Fruit fly (Drosophila melanogaster) whole organism, embryonic: ENCODE measurements around the gene PGRP-LA.

Source experiments
- BEAF-32 ChIP-seq: fragments of 200-800 bp; sonication (Bioruptor generic); optimal IDR thresholded peaks from 3 replicates; lab custom pipeline; 2017; ENCODE audit warnings: missing biosample characterization, missing genetic modification characterization, mild to moderate bottlenecking, moderate library complexity, missing genetic modification reagents
- BtbVII ChIP-seq: fragments of 200-800 bp; sonication (Bioruptor generic); optimal IDR thresholded peaks from 3 replicates; lab custom pipeline; 2017; ENCODE audit warnings: missing biosample characterization, mild to moderate bottlenecking, missing genetic modification characterization
- CG10321 ChIP-seq: fragments of 200-800 bp; sonication (Bioruptor generic); IDR thresholded peaks from 2 replicates; pipeline ENCODE4 v1.3.6; 2022; ENCODE audit warnings: missing biosample characterization, missing genetic modification characterization
- CG10366 ChIP-seq: fragments of 200-800 bp; sonication (Bioruptor generic); IDR thresholded peaks from 2 replicates; pipeline ENCODE4 v1.3.6; 2022; ENCODE audit warnings: missing biosample characterization, missing genetic modification characterization
- CG10654 ChIP-seq: fragments of 200-800 bp; sonication (Bioruptor generic); optimal IDR thresholded peaks from 2 replicates; lab custom pipeline; 2016; ENCODE audit warnings: missing biosample characterization, missing genetic modification characterization
- CG11456 ChIP-seq: fragments of 200-800 bp; sonication (Bioruptor generic); IDR thresholded peaks from 3 replicates; pipeline ENCODE4 v1.3.6; 2022; ENCODE audit warnings: missing biosample characterization, missing genetic modification characterization
- CG11723 ChIP-seq: fragments of 200-800 bp; sonication (Bioruptor generic); optimal IDR thresholded peaks from 2 replicates; lab custom pipeline; 2017; ENCODE audit warnings: missing biosample characterization, mild to moderate bottlenecking, missing genetic modification characterization
- CG13287 ChIP-seq: fragments of 200-800 bp; sonication (Bioruptor generic); IDR thresholded peaks from 2 replicates; pipeline ENCODE4 v1.3.6; 2022; ENCODE audit warnings: missing biosample characterization, missing genetic modification characterization; ENCODE audit not compliant: partially characterized antibody
- CG1529 ChIP-seq: fragments of 200-800 bp; sonication (Bioruptor generic); optimal IDR thresholded peaks from 3 replicates; lab custom pipeline; 2018; ENCODE audit warnings: missing biosample characterization, missing genetic modification characterization
- CG18599 ChIP-seq: fragments of 200-800 bp; sonication (Bioruptor generic); optimal IDR thresholded peaks from 3 replicates; lab custom pipeline; 2017; ENCODE audit warnings: missing biosample characterization, missing genetic modification characterization, mild to moderate bottlenecking, moderate library complexity, missing genetic modification reagents
- CG2678 ChIP-seq: fragments of 200-800 bp; sonication (Bioruptor generic); optimal IDR thresholded peaks from 3 replicates; lab custom pipeline; 2019; ENCODE audit warnings: missing biosample characterization, mild to moderate bottlenecking, missing genetic modification characterization, moderate library complexity
- CG30403 ChIP-seq: fragments of 200-800 bp; sonication (Bioruptor generic); optimal IDR thresholded peaks from 3 replicates; lab custom pipeline; 2016; ENCODE audit warnings: missing biosample characterization, missing genetic modification characterization
- CG31441 ChIP-seq: fragments of 200-800 bp; sonication (Bioruptor generic); IDR thresholded peaks from 2 replicates; pipeline ENCODE4 v1.3.6; 2022; ENCODE audit warnings: missing biosample characterization, missing genetic modification characterization
- CG43689 ChIP-seq: fragments of 200-800 bp; sonication (Bioruptor generic); IDR thresholded peaks from 2 replicates; pipeline ENCODE4 v1.3.6; 2022; ENCODE audit warnings: missing biosample characterization, missing genetic modification characterization
- CG4730 ChIP-seq: fragments of 200-800 bp; sonication (Bioruptor generic); IDR thresholded peaks from 2 replicates; pipeline ENCODE4 v1.3.6; 2022; ENCODE audit warnings: missing biosample characterization, missing genetic modification characterization
- CG4854 ChIP-seq: fragments of 200-800 bp; sonication (Bioruptor generic); optimal IDR thresholded peaks from 2 replicates; lab custom pipeline; 2016; ENCODE audit warnings: missing biosample characterization, missing genetic modification characterization, inconsistent platforms
- CG6813 ChIP-seq: fragments of 200-800 bp; sonication (Bioruptor generic); optimal IDR thresholded peaks from 2 replicates; lab custom pipeline; 2017; ENCODE audit warnings: missing biosample characterization, missing genetic modification characterization, mild to moderate bottlenecking, moderate library complexity, missing genetic modification reagents
- CG7839 ChIP-seq: fragments of 200-800 bp; sonication (Bioruptor generic); optimal IDR thresholded peaks from 3 replicates; lab custom pipeline; 2018; ENCODE audit warnings: missing biosample characterization, mild to moderate bottlenecking, missing genetic modification characterization, moderate library complexity
- CG8290 ChIP-seq, 3 experiments: fragments of 200-800 bp; sonication (Bioruptor generic); optimal IDR thresholded peaks; 2 replicates each; lab custom pipeline; 2016 to 2019; ENCODE audit warnings: missing biosample characterization in 3 of 3, missing genetic modification characterization in 3 of 3, mild to moderate bottlenecking in 2 of 3, moderate library complexity in 1 of 3
- CHES-1-like ChIP-seq: fragments of 200-800 bp; sonication (Bioruptor generic); optimal IDR thresholded peaks from 2 replicates; lab custom pipeline; 2016; ENCODE audit warnings: missing biosample characterization, missing genetic modification characterization
- Chrac-16 ChIP-seq: fragments of 200-800 bp; sonication (Bioruptor generic); optimal IDR thresholded peaks from 3 replicates; lab custom pipeline; 2016; ENCODE audit warnings: missing biosample characterization, missing genetic modification characterization
- CoRest ChIP-seq: fragments of 200-800 bp; sonication (Bioruptor generic); optimal IDR thresholded peaks from 3 replicates; lab custom pipeline; 2018; ENCODE audit warnings: missing biosample characterization, mild to moderate bottlenecking, missing genetic modification characterization, moderate library complexity
- CrebB ChIP-seq: fragments of 200-800 bp; sonication (Bioruptor generic); optimal IDR thresholded peaks from 3 replicates; lab custom pipeline; 2018; ENCODE audit warnings: missing biosample characterization, mild to moderate bottlenecking, missing genetic modification characterization
- HmgZ ChIP-seq: fragments of 200-800 bp; sonication (Bioruptor generic); optimal IDR thresholded peaks from 2 replicates; lab custom pipeline; 2018; ENCODE audit warnings: missing biosample characterization, mild to moderate bottlenecking, missing genetic modification characterization
- Hmr ChIP-seq: fragments of 200-800 bp; sonication (Bioruptor generic); optimal IDR thresholded peaks from 3 replicates; lab custom pipeline; 2017; ENCODE audit warnings: mild to moderate bottlenecking, missing biosample characterization, missing genetic modification reagents, missing genetic modification characterization
- Hr3 ChIP-seq: fragments of 200-800 bp; sonication (Bioruptor generic); optimal IDR thresholded peaks from 3 replicates; lab custom pipeline; 2016; ENCODE audit warnings: missing biosample characterization, missing genetic modification characterization
- Jarid2 ChIP-seq: fragments of 200-800 bp; sonication (Bioruptor generic); optimal IDR thresholded peaks from 3 replicates; lab custom pipeline; 2017; ENCODE audit warnings: mild to moderate bottlenecking, missing biosample characterization, missing genetic modification reagents, missing genetic modification characterization
- MBD-R2 ChIP-seq: fragments of 200-800 bp; sonication (Bioruptor generic); IDR thresholded peaks from 2 replicates; pipeline ENCODE4 v1.3.6; 2022; ENCODE audit warnings: missing biosample characterization, missing genetic modification characterization
- Mrtf ChIP-seq: fragments of 200-800 bp; sonication (Bioruptor generic); IDR thresholded peaks from 3 replicates; pipeline ENCODE4 v1.3.6; 2022; ENCODE audit warnings: missing biosample characterization, missing genetic modification characterization
- NFAT ChIP-seq: fragments of 200-800 bp; sonication (Bioruptor generic); IDR thresholded peaks from 2 replicates; pipeline ENCODE4 v1.3.6; 2022; ENCODE audit warnings: missing biosample characterization, missing genetic modification characterization
- Nf-YC ChIP-seq: fragments of 200-800 bp; optimal IDR thresholded peaks from 3 replicates; lab custom pipeline; 2019; ENCODE audit warnings: missing biosample characterization, mild to moderate bottlenecking, missing genetic modification characterization, moderate library complexity
- Sox102F ChIP-seq: fragments of 200-800 bp; sonication (Bioruptor generic); optimal IDR thresholded peaks from 2 replicates; lab custom pipeline; 2018; ENCODE audit warnings: missing biosample characterization, mild to moderate bottlenecking, missing genetic modification characterization, moderate library complexity
- caup ChIP-seq: fragments of 200-800 bp; sonication (Bioruptor generic); optimal IDR thresholded peaks from 3 replicates; lab custom pipeline; 2017; ENCODE audit warnings: missing biosample characterization, mild to moderate bottlenecking, missing genetic modification characterization, moderate library complexity; ENCODE audit not compliant: severe bottlenecking
- crol ChIP-seq: fragments of 200-800 bp; sonication (Bioruptor generic); IDR thresholded peaks from 2 replicates; pipeline ENCODE4 v1.3.6; 2022; ENCODE audit warnings: missing biosample characterization, missing genetic modification characterization
- cwo ChIP-seq: fragments of 200-800 bp; sonication (Bioruptor generic); optimal IDR thresholded peaks from 3 replicates; lab custom pipeline; 2017; ENCODE audit warnings: missing biosample characterization, missing genetic modification characterization, mild to moderate bottlenecking, moderate library complexity, missing genetic modification reagents
- dimm ChIP-seq: fragments of 200-800 bp; sonication (Bioruptor generic); IDR thresholded peaks from 2 replicates; pipeline ENCODE4 v1.3.6; 2022; ENCODE audit warnings: missing biosample characterization, missing genetic modification characterization
- exex ChIP-seq: fragments of 200-800 bp; sonication (Bioruptor generic); optimal IDR thresholded peaks from 4 replicates; lab custom pipeline; 2018; ENCODE audit warnings: missing biosample characterization, mild to moderate bottlenecking, missing genetic modification characterization, moderate library complexity
- fd96Cb ChIP-seq: fragments of 200-800 bp; sonication (Bioruptor generic); optimal IDR thresholded peaks from 2 replicates; lab custom pipeline; 2018; ENCODE audit warnings: missing biosample characterization, mild to moderate bottlenecking, missing genetic modification characterization, moderate library complexity
- ftz-f1 ChIP-seq: fragments of 200-800 bp; sonication (Bioruptor generic); optimal IDR thresholded peaks from 2 replicates; lab custom pipeline; 2016; ENCODE audit warnings: missing biosample characterization, missing genetic modification characterization
- gsb ChIP-seq: fragments of 200-800 bp; sonication (Bioruptor generic); IDR thresholded peaks from 2 replicates; pipeline ENCODE4 v1.3.6; 2022; ENCODE audit warnings: missing biosample characterization, missing genetic modification characterization
- gt ChIP-seq: fragments of 200-800 bp; sonication (Bioruptor generic); IDR thresholded peaks from 2 replicates; pipeline ENCODE4 v1.3.6; 2022; ENCODE audit warnings: missing biosample characterization, missing genetic modification characterization
- hbn ChIP-seq: fragments of 200-800 bp; sonication (Bioruptor generic); IDR thresholded peaks from 2 replicates; pipeline ENCODE4 v1.3.6; 2022; ENCODE audit warnings: missing biosample characterization, missing genetic modification characterization; ENCODE audit not compliant: partially characterized antibody
- kay ChIP-seq: fragments of 200-800 bp; sonication (Bioruptor generic); optimal IDR thresholded peaks from 2 replicates; lab custom pipeline; 2016; ENCODE audit warnings: missing biosample characterization, missing genetic modification characterization
- odd ChIP-seq: fragments of 200-800 bp; sonication (Bioruptor generic); optimal IDR thresholded peaks from 2 replicates; lab custom pipeline; 2017; ENCODE audit warnings: missing biosample characterization, mild to moderate bottlenecking, missing genetic modification characterization
- pita ChIP-seq: fragments of 200-800 bp; sonication (Bioruptor generic); optimal IDR thresholded peaks from 2 replicates; lab custom pipeline; 2017; ENCODE audit warnings: missing biosample characterization, mild to moderate bottlenecking, missing genetic modification characterization
- so ChIP-seq: fragments of 200-800 bp; sonication (Bioruptor generic); IDR thresholded peaks from 3 replicates; pipeline ENCODE4 v1.3.6; 2022; ENCODE audit warnings: missing biosample characterization, missing genetic modification characterization
- sug ChIP-seq: fragments of 200-800 bp; optimal IDR thresholded peaks from 2 replicates; lab custom pipeline; 2019; ENCODE audit warnings: missing biosample characterization, mild to moderate bottlenecking, missing genetic modification characterization, moderate library complexity
- vvl ChIP-seq: fragments of 200-800 bp; sonication (Bioruptor generic); IDR thresholded peaks from 2 replicates; pipeline ENCODE4 v1.3.6; 2022; ENCODE audit warnings: missing biosample characterization, missing genetic modification characterization
- wdn ChIP-seq: fragments of 200-800 bp; sonication (Bioruptor generic); IDR thresholded peaks from 2 replicates; pipeline ENCODE4 v1.3.6; 2022; ENCODE audit warnings: missing biosample characterization, missing genetic modification characterization

The PGRP-LA gene

dm6 chr3L:9349314-9349733 is 15.2 kb downstream of the PGRP-LA start, which contains the start of gene PGRP-LF (continued):
- peak; percentile 42 for TF ChIP-seq CG7839 (tag; lab: Kevin White, UChicago)
- TF ChIP-seq Jarid2 (GFP tag; lab: Kevin White, UChicago) = peak; percentile 72
- TF ChIP-seq cwo (GFP tag; lab: Kevin White, UChicago) = no peak
- no peak for TF ChIP-seq Sox102F (GFP tag; lab: Kevin White, UChicago)
- no peak for TF ChIP-seq so
- no peak for TF ChIP-seq CG30403 (GFP tag; lab: Kevin White, UChicago)
- TF ChIP-seq CG43689 = no peak
- no peak for TF ChIP-seq gt
- TF ChIP-seq MBD-R2 (GFP tag; lab: Robert Waterston, UW) = peak; percentile 9; the same call in 1 of the 2 replicates
- no peak for TF ChIP-seq CG4730 (GFP tag; lab: Robert Waterston, UW)
- TF ChIP-seq pita = no peak
- no peak for TF ChIP-seq Hr3 (GFP tag; lab: Kevin White, UChicago)
- TF ChIP-seq CG1529 (GFP tag; lab: Kevin White, UChicago) = no peak
- peak; percentile 24 for TF ChIP-seq CoRest (tag; lab: Kevin White, UChicago)
- TF ChIP-seq kay = peak; percentile 36
- 0 out of 2 replicates have a peak, but pooled peaks have one; percentile 20 for TF ChIP-seq vvl (GFP tag; lab: Robert Waterston, UW)
- TF ChIP-seq CG31441 (GFP tag; lab: Robert Waterston, UW) = no peak
- peak; percentile 8 for TF ChIP-seq CG2678 (tag; lab: Kevin White, UChicago)
- peak; percentile 2 for TF ChIP-seq exex
- no peak for TF ChIP-seq CG11456 (GFP tag; lab: Robert Waterston, UW)
- no peak for TF ChIP-seq BEAF-32 (GFP tag; lab: Kevin White, UChicago)
- TF ChIP-seq Hmr = peak; percentile 33
- TF ChIP-seq hbn (GFP tag; lab: Robert Waterston, UW) = no peak
- no peak for TF ChIP-seq CG4854 (GFP tag; lab: Kevin White, UChicago)
- TF ChIP-seq Mrtf = no peak
- TF ChIP-seq CG13287 (GFP tag; lab: Robert Waterston, UW) = peak; percentile 37; the same call in 1 of the 2 replicates
- TF ChIP-seq CHES-1-like (GFP tag; lab: Kevin White, UChicago) = peak; percentile 22
- TF ChIP-seq CG8290 (GFP tag; optimal IDR thresholded peaks at IDR 0.05; lab: Kevin White, UChicago) = no peak
- peak in 1 of 2 experiments; percentile 46 for TF ChIP-seq CG8290 (tag; optimal IDR thresholded peaks at IDR 0.05; lab: Kevin White, UChicago)
- no peak for TF ChIP-seq CG10654 (GFP tag; lab: Kevin White, UChicago)
- no peak for TF ChIP-seq fd96Cb (tag; lab: Kevin White, UChicago)
- TF ChIP-seq CG10321 (GFP tag; lab: Robert Waterston, UW) = no peak
- peak; percentile 51 for TF ChIP-seq sug (tag; lab: Kevin White, UChicago)
- peak; percentile 6 for TF ChIP-seq odd (GFP tag; lab: Kevin White, UChicago)
- no peak for TF ChIP-seq Chrac-16 (GFP tag; lab: Kevin White, UChicago)
- TF ChIP-seq CG11723 (GFP tag; lab: Kevin White, UChicago) = no peak
- TF ChIP-seq wdn (GFP tag; lab: Robert Waterston, UW) = no peak
- TF ChIP-seq caup (GFP tag; lab: Kevin White, UChicago) = peak; percentile 24
- no peak for TF ChIP-seq gsb (GFP tag; lab: Robert Waterston, UW)
- peak; percentile 5 for TF ChIP-seq CG6813 (GFP tag; lab: Kevin White, UChicago)
- peak; percentile 63 for TF ChIP-seq HmgZ
- peak; percentile 21; the same call in 1 of the 2 replicates for TF ChIP-seq NFAT (GFP tag; lab: Robert Waterston, UW)
- peak; percentile 33 for TF ChIP-seq CG18599
- TF ChIP-seq CrebB = peak; percentile 10
- TF ChIP-seq ftz-f1 (GFP tag; lab: Kevin White, UChicago) = peak; percentile 49
- TF ChIP-seq BtbVII (GFP tag; lab: Kevin White, UChicago) = peak; percentile 7
- no peak for TF ChIP-seq crol
- peak; percentile 94 for TF ChIP-seq CG10366 (GFP tag; lab: Robert Waterston, UW)
- no peak for TF ChIP-seq dimm
- TF ChIP-seq Nf-YC (tag; lab: Kevin White, UChicago) = peak; percentile 68
